Fruit fly (Drosophila melanogaster): ENCODE measurements around the gene 140up.

dm6 chr3R:14096792-14097191, 28.6 kb downstream of the 140up start, which contains the start of gene CCHa1:
- TF ChIP-seq psq (optimal IDR thresholded peaks at IDR 0.05) (no peak), h (optimal IDR thresholded peaks at IDR 0.05) (no peak), insv (optimal IDR thresholded peaks at IDR 0.05) (no peak), Myc (optimal IDR thresholded peaks at IDR 0.05) (no peak)
